Worm (Caenorhabditis elegans) whole organism, mixed stage, embryonic: ENCODE results near the gene K04C2.5.

Experiments
- bed-3 ChIP-seq: fragments of 200-800 bp; sonication (Bioruptor generic); optimal IDR thresholded peaks from 3 replicates; lab custom pipeline; 2018; ENCODE audit warnings: mild to moderate bottlenecking, missing genetic modification characterization, moderate library complexity, missing compliant biosample characterization
- ceh-39 ChIP-seq: fragments of 150-350 bp; optimal IDR thresholded peaks from 2 replicates; lab custom pipeline; 2014; ENCODE audit warnings: missing biosample characterization, missing genetic modification characterization
- ceh-43 ChIP-seq: fragments of 200-800 bp; sonication (Bioruptor generic); optimal IDR thresholded peaks from 2 replicates; lab custom pipeline; 2018; ENCODE audit warnings: mild to moderate bottlenecking, missing genetic modification characterization, moderate library complexity, missing compliant biosample characterization
- ceh-83 ChIP-seq: fragments of 200-800 bp; sonication (Bioruptor generic); optimal IDR thresholded peaks from 2 replicates; lab custom pipeline; 2018; ENCODE audit warnings: mild to moderate bottlenecking, missing genetic modification characterization, missing compliant biosample characterization
- ces-1 ChIP-seq: fragments of 150-350 bp; optimal IDR thresholded peaks from 2 replicates; lab custom pipeline; 2014; ENCODE audit warnings: missing biosample characterization, missing genetic modification reagents, missing genetic modification characterization
- cnd-1 ChIP-seq: fragments of 200-800 bp; sonication (Bioruptor generic); optimal IDR thresholded peaks from 2 replicates; lab custom pipeline; 2018; ENCODE audit warnings: mild to moderate bottlenecking, missing genetic modification characterization, missing compliant biosample characterization
- drap-1 ChIP-seq: fragments of 200-800 bp; sonication (Bioruptor generic); optimal IDR thresholded peaks from 3 replicates; lab custom pipeline; 2018; ENCODE audit warnings: mild to moderate bottlenecking, missing genetic modification characterization, missing compliant biosample characterization
- elt-1 ChIP-seq: sonication (generic microtip); optimal IDR thresholded peaks from 2 replicates; lab custom pipeline; 2017; ENCODE audit warnings: missing genetic modification characterization, mild to moderate bottlenecking, missing compliant biosample characterization, antibody characterized with exemption, moderate library complexity, borderline replicate concordance; ENCODE audit not compliant: insufficient read depth
- elt-3 ChIP-seq: fragments of 150-350 bp; optimal IDR thresholded peaks from 2 replicates; lab custom pipeline; 2014; ENCODE audit warnings: missing biosample characterization, missing genetic modification characterization
- flh-1 ChIP-seq: fragments of 200-800 bp; sonication (Bioruptor generic); optimal IDR thresholded peaks from 2 replicates; lab custom pipeline; 2018; ENCODE audit warnings: mild to moderate bottlenecking, missing genetic modification characterization, moderate library complexity, missing compliant biosample characterization
- ham-2 ChIP-seq: fragments of 200-800 bp; sonication (Bioruptor generic); optimal IDR thresholded peaks from 2 replicates; lab custom pipeline; 2018; ENCODE audit warnings: mild to moderate bottlenecking, missing genetic modification characterization, missing compliant biosample characterization
- hlh-1 ChIP-seq: fragments of 150-350 bp; optimal IDR thresholded peaks from 2 replicates; lab custom pipeline; 2014; ENCODE audit warnings: missing biosample characterization, missing genetic modification reagents, missing genetic modification characterization
- lin-13 ChIP-seq: fragments of 150-350 bp; optimal IDR thresholded peaks from 2 replicates; lab custom pipeline; 2014; ENCODE audit warnings: missing biosample characterization, missing genetic modification characterization
- lin-32 ChIP-seq: fragments of 200-800 bp; sonication (Bioruptor generic); optimal IDR thresholded peaks from 2 replicates; lab custom pipeline; 2018; ENCODE audit warnings: mild to moderate bottlenecking, missing genetic modification characterization, missing compliant biosample characterization
- lsy-2 ChIP-seq: fragments of 150-350 bp; optimal IDR thresholded peaks from 2 replicates; lab custom pipeline; 2014; ENCODE audit warnings: missing biosample characterization, missing genetic modification characterization
- mab-5 ChIP-seq: fragments of 150-350 bp; optimal IDR thresholded peaks from 2 replicates; lab custom pipeline; 2014; ENCODE audit warnings: missing biosample characterization, missing genetic modification characterization
- mep-1 ChIP-seq: fragments of 150-350 bp; optimal IDR thresholded peaks from 2 replicates; lab custom pipeline; 2017; ENCODE audit warnings: missing biosample characterization, missing genetic modification reagents, missing genetic modification characterization, inconsistent platforms
- mls-2 ChIP-seq: sonication (generic microtip); optimal IDR thresholded peaks from 2 replicates; lab custom pipeline; 2016; ENCODE audit warnings: mild to moderate bottlenecking, missing genetic modification characterization, moderate library complexity, missing compliant biosample characterization
- nhr-12 ChIP-seq: fragments of 150-350 bp; optimal IDR thresholded peaks from 2 replicates; lab custom pipeline; 2014; ENCODE audit warnings: missing biosample characterization, missing genetic modification characterization
- nhr-237 ChIP-seq: fragments of 150-350 bp; optimal IDR thresholded peaks from 2 replicates; lab custom pipeline; 2014; ENCODE audit warnings: missing biosample characterization, missing genetic modification characterization
- nhr-76 ChIP-seq: sonication (generic microtip); optimal IDR thresholded peaks from 2 replicates; lab custom pipeline; 2017; ENCODE audit warnings: missing biosample characterization, missing genetic modification characterization
- pha-4 ChIP-seq: fragments of 150-350 bp; optimal IDR thresholded peaks from 2 replicates; lab custom pipeline; 2018; ENCODE audit warnings: missing biosample characterization, missing genetic modification reagents, missing genetic modification characterization
- snpc-4 ChIP-seq: fragments of 150-350 bp; optimal IDR thresholded peaks from 2 replicates; lab custom pipeline; 2014; ENCODE audit warnings: missing biosample characterization, missing genetic modification characterization
- sptf-1 ChIP-seq: sonication (generic microtip); optimal IDR thresholded peaks from 2 replicates; lab custom pipeline; 2017; ENCODE audit warnings: mild to moderate bottlenecking, missing genetic modification characterization, moderate library complexity, missing compliant biosample characterization
- tbx-8 ChIP-seq: fragments of 200-800 bp; sonication (Bioruptor generic); optimal IDR thresholded peaks from 2 replicates; lab custom pipeline; 2018; ENCODE audit warnings: mild to moderate bottlenecking, missing genetic modification characterization, moderate library complexity, missing compliant biosample characterization
- unc-39 ChIP-seq: fragments of 150-350 bp; optimal IDR thresholded peaks from 2 replicates; lab custom pipeline; 2014; ENCODE audit warnings: missing biosample characterization, missing genetic modification characterization
- unc-62 ChIP-seq: fragments of 150-350 bp; optimal IDR thresholded peaks from 2 replicates; lab custom pipeline; 2014; ENCODE audit warnings: missing biosample characterization, missing genetic modification reagents, missing genetic modification characterization
- zip-8 ChIP-seq: fragments of 150-350 bp; optimal IDR thresholded peaks from 2 replicates; lab custom pipeline; 2014; ENCODE audit warnings: missing biosample characterization, missing genetic modification characterization
- ztf-11 ChIP-seq: fragments of 150-350 bp; optimal IDR thresholded peaks from 2 replicates; lab custom pipeline; 2014; ENCODE audit warnings: missing biosample characterization, missing genetic modification characterization

Gene K04C2.5

DNA sequence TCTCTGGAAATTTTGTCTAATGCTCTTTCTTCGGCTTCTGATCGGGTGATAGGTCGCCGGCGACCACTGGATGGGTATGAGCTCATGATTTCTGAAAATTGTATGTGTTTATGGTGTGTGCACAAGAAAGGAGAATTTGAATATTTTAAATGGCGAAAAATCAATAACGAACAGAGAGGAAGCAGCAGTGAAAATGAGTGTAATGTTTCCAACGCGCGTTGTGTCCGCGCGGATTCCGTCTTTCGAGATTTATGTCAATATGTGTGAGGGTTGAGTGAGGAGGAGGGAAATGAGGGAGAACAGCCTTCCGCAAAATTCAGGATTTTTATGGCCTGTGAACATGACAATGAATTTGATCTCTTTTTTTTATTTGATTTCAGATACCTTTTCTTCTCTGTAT, 37.3 kb upstream of the K04C2.5 start, which contains the start of gene flap-1:
Gene flap-1 (minus strand): TSS at position 101 of the 400 bp plus-strand sequence.
- no peak for TF ChIP-seq lin-13 (tag; lab: Kevin White, UChicago)
- no peak for TF ChIP-seq ham-2 (GFP tag; lab: Kevin White, UChicago)
- TF ChIP-seq nhr-76 (tag; lab: Kevin White, UChicago) = no peak
- no peak for TF ChIP-seq unc-39 (tag; lab: Kevin White, UChicago)
- TF ChIP-seq hlh-1 (tag; lab: Kevin White, UChicago) = peak; percentile 38
- TF ChIP-seq pha-4 (tag; lab: Kevin White, UChicago) = peak; percentile 41

- TF ChIP-seq ces-1 (GFP tag; lab: Kevin White, UChicago) (peak; percentile 43), drap-1 (GFP tag; lab: Kevin White, UChicago) (no peak)
Observed at ce11 chrIII:6914840-6915239, 23.4 kb upstream of the K04C2.5 start.

ce11 chrIII:6912381-6912780, 20.9 kb upstream of the K04C2.5 start, which contains the start of gene pdf-1:
TSS of gene pdf-1 (minus strand) at chrIII:6912481.
- no peak for TF ChIP-seq ham-2 (GFP tag; lab: Kevin White, UChicago)
- TF ChIP-seq ceh-43 = no peak
- no peak for TF ChIP-seq ztf-11
- no peak for TF ChIP-seq unc-39 (tag; lab: Kevin White, UChicago)
- no peak for TF ChIP-seq bed-3 (GFP tag; lab: Kevin White, UChicago)

DNA sequence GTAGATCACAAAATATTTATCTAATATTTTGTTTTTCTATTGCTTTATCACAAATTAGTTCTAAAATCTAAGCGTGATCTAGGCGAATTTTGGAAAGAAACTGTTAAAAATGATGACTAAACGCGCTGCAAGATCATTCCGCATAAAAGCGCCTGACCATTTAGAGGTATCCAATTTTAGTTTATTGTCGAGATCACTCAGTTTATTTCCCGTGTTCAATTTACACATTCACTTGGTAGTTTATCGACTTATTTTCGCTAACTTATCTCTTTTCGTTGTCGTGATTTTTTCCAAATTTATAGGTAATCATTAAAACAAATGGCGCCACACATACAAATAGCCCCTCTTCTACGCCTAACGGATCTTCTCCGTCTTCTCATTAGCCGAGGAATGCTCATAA, 14.9 kb upstream of the K04C2.5 start, which contains the start of gene T07E3.2:
Gene T07E3.2 (plus strand): TSS at position 301 of the 400 bp plus-strand sequence.
- TF ChIP-seq ceh-43 (no peak), mab-5 (tag; lab: Kevin White, UChicago) (no peak), elt-1 (tag; lab: Kevin White, UChicago) (no peak), ceh-83 (GFP tag; lab: Kevin White, UChicago) (no peak), nhr-237 (tag; lab: Kevin White, UChicago) (no peak), ces-1 (GFP tag; lab: Kevin White, UChicago) (no peak), sptf-1 (tag; lab: Kevin White, UChicago) (no peak), pha-4 (tag; lab: Kevin White, UChicago) (no peak), flh-1 (GFP tag; lab: Kevin White, UChicago) (no peak), mls-2 (tag; lab: Kevin White, UChicago) (no peak), lsy-2 (tag; lab: Kevin White, UChicago) (no peak), zip-8 (tag; lab: Kevin White, UChicago) (no peak), cnd-1 (tag; lab: Kevin White, UChicago) (no peak), nhr-76 (tag; lab: Kevin White, UChicago) (no peak), lin-32 (GFP tag; lab: Kevin White, UChicago) (no peak)

ce11 chrIII:6904468-6904867, 13.0 kb upstream of the K04C2.5 start:
- TF ChIP-seq flh-1 (GFP tag; lab: Kevin White, UChicago) = no peak
- TF ChIP-seq elt-3 = no peak
- TF ChIP-seq nhr-12 (tag; lab: Kevin White, UChicago) = no peak

DNA sequence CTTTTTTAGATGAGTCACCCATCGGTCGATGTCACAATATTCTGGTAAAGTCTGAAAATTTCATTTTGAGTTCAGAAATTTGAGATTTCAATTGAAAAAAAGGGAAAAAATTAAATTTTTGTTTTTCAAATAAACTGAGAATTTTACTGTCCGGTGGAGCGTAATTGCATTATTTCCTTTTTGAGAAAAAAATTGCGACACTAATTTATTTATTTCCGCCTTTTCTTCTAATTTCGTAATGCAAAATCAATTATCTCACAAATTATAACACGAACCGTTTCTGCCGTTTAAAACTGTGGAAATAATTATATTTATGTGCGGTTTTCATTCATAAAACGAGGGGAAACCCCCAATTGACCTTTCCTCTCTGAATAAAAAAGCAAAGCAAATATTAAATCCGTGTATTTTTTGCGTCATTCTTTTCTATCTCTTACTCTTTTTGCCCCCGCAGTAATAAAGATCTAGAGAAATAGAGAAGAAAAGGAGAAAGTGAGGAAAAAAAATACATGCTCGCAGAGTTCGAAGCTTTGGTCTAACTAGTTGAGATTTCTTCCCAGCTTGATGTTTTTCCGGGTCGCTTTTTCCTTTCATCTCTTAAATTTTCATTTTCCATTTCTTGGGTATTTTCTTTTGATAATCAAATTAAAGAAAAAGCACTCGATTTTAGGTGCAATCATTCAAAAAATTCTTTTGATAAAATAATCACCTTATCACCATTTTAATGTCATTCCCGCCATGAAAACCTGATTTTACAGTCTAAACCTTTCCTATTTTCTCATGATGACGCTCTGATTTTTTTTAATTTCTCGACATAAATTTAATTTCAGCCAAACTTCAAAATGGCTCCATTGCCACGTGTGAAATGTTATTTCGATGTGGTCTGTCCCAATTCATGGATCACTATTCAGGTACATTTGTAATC, 11.9 kb upstream of the K04C2.5 start, which contains the start of the genes brc-2 and T07E3.3:
Gene brc-2 (minus strand): TSS at position 51 of the 922 bp plus-strand sequence.
Gene T07E3.3 (plus strand): TSS at position 822 of the 922 bp plus-strand sequence.
- peak; percentile 86 for TF ChIP-seq ces-1 (GFP tag; lab: Kevin White, UChicago)
- peak; percentile 41 for TF ChIP-seq ceh-43
- no peak for TF ChIP-seq drap-1 (GFP tag; lab: Kevin White, UChicago)

DNA sequence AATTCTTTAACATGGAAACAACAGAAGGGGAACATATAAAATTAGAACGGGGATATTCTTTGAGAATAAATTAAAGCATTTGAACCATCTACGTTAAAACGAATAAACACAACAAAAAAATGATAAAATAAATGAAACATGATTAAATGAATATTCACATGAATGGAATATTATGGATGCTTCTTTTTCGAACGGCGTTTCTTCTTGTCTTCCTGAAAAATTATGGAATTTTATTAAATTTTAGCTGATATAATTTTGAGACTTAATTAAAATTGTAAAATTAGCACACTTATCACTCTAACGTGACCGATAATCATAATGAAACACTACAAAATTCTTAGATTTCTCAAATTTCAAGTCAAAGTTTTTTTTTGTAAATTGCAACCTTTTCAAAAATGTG, 9.1 kb upstream of the K04C2.5 start:
- TF ChIP-seq lsy-2 (tag; lab: Kevin White, UChicago) (no peak), zip-8 (tag; lab: Kevin White, UChicago) (no peak), tbx-8 (GFP tag; lab: Kevin White, UChicago) (no peak), ceh-39 (tag; lab: Kevin White, UChicago) (no peak), pha-4 (tag; lab: Kevin White, UChicago) (no peak), unc-62 (GFP tag; lab: Kevin White, UChicago) (no peak), cnd-1 (tag; lab: Kevin White, UChicago) (no peak), snpc-4 (tag; lab: Kevin White, UChicago) (no peak), elt-3 (no peak), bed-3 (GFP tag; lab: Kevin White, UChicago) (no peak), ham-2 (GFP tag; lab: Kevin White, UChicago) (no peak), nhr-237 (tag; lab: Kevin White, UChicago) (no peak), mab-5 (tag; lab: Kevin White, UChicago) (no peak), nhr-12 (tag; lab: Kevin White, UChicago) (no peak), hlh-1 (tag; lab: Kevin White, UChicago) (no peak), mep-1 (no peak), sptf-1 (tag; lab: Kevin White, UChicago) (no peak), lin-13 (tag; lab: Kevin White, UChicago) (no peak)
